Fruit fly (Drosophila melanogaster) S2 (cell line): Measurements from ENCODE around the gene IleRS.
A peak's percentile ranks its signal among the peaks of the same experiment; 100 is the strongest.

ENCODE experiments used
- CG8478 ChIP-seq: fragments of >200 bp; optimal IDR thresholded peaks from 2 replicates; lab custom pipeline; 2018
- CTCF ChIP-seq, 2 experiments: fragments of >200 bp; optimal IDR thresholded peaks; 2 replicates each; lab custom pipeline; 2018

dm6 chr3L:22266535-22266934 lies 21.9 kb upstream of the IleRS start, which contains the start of gene CG11523:
- TF ChIP-seq CG8478 (lab: Kevin White, UChicago) (no peak), CTCF (optimal IDR thresholded peaks at IDR 0.05; lab: Kevin White, UChicago) (peak; percentile 52 to 54)
